Worm (Caenorhabditis elegans) whole organism, L1 larva: ENCODE measurements around the gene srt-39.
A peak's percentile ranks its signal among the peaks of the same experiment; 100 is the strongest.

ENCODE experiments used
- C04F5.9 ChIP-seq: sonication (generic microtip); optimal IDR thresholded peaks from 2 replicates; lab custom pipeline; 2016; ENCODE audit warnings: missing genetic modification characterization, missing compliant biosample characterization
- C34B4.2 ChIP-seq: sonication (generic microtip); optimal IDR thresholded peaks from 2 replicates; lab custom pipeline; 2017; ENCODE audit warnings: mild to moderate bottlenecking, missing genetic modification characterization, missing compliant biosample characterization
- aha-1 ChIP-seq: fragments of 150-350 bp; optimal IDR thresholded peaks from 2 replicates; lab custom pipeline; 2014; ENCODE audit warnings: missing biosample characterization, missing genetic modification characterization
- alr-1 ChIP-seq: fragments of 200-800 bp; sonication (Bioruptor generic); optimal IDR thresholded peaks from 2 replicates; lab custom pipeline; 2018; ENCODE audit warnings: borderline replicate concordance, mild to moderate bottlenecking, missing genetic modification characterization, missing compliant biosample characterization
- blmp-1 ChIP-seq: fragments of 150-350 bp; optimal IDR thresholded peaks from 2 replicates; lab custom pipeline; 2014; ENCODE audit warnings: missing biosample characterization, missing genetic modification characterization
- ceh-63 ChIP-seq: fragments of 200-800 bp; sonication (Bioruptor generic); optimal IDR thresholded peaks from 2 replicates; lab custom pipeline; 2018; ENCODE audit warnings: mild to moderate bottlenecking, missing genetic modification characterization, missing compliant biosample characterization
- ceh-8 ChIP-seq: fragments of 200-800 bp; sonication (Bioruptor generic); optimal IDR thresholded peaks from 2 replicates; lab custom pipeline; 2018; ENCODE audit warnings: mild to moderate bottlenecking, missing genetic modification characterization, moderate library complexity, missing compliant biosample characterization
- ceh-82 ChIP-seq, 3 experiments: fragments of 150-350 bp in 1 of 3; sonication (generic microtip) in 2 of 3; optimal IDR thresholded peaks; 2 replicates each; lab custom pipeline; 2014 to 2017; ENCODE audit warnings: missing biosample characterization in 3 of 3, missing genetic modification characterization in 3 of 3
- efl-1 ChIP-seq, 4 experiments: fragments of 150-350 bp; optimal IDR thresholded peaks in 3 of 4; peaks in 1 of 4; 1 replicate in 1 of 4; 2 replicates in 3 of 4; lab custom pipeline; 2014; ENCODE audit warnings: missing biosample characterization in 2 of 4, missing genetic modification characterization in 2 of 4, missing genetic modification reagents in 2 of 4
- egl-27 ChIP-seq, 2 experiments: fragments of 150-350 bp in 1 of 2; sonication (generic microtip); optimal IDR thresholded peaks; 3 replicates each; lab custom pipeline; 2017 to 2018; ENCODE audit warnings: missing biosample characterization in 2 of 2, missing genetic modification characterization in 2 of 2, missing genetic modification reagents in 2 of 2
- elt-3 ChIP-seq, 6 experiments: fragments of 150-350 bp in 1 of 6; sonication (generic microtip); optimal IDR thresholded peaks; 2 replicates each; lab custom pipeline; 2017 to 2018; ENCODE audit warnings: missing biosample characterization in 6 of 6, missing genetic modification characterization in 6 of 6, inconsistent platforms in 1 of 6
- fos-1 ChIP-seq: fragments of 150-350 bp; optimal IDR thresholded peaks from 2 replicates; lab custom pipeline; 2014; ENCODE audit warnings: missing biosample characterization, missing genetic modification characterization
- grh-1 ChIP-seq: fragments of 200-800 bp; sonication (Bioruptor generic); IDR thresholded peaks from 2 replicates; pipeline ENCODE4 v1.3.6; 2022; ENCODE audit warnings: missing genetic modification reagents, missing genetic modification characterization, missing compliant biosample characterization
- hlh-4 ChIP-seq: sonication (generic microtip); optimal IDR thresholded peaks from 2 replicates; lab custom pipeline; 2016; ENCODE audit warnings: mild to moderate bottlenecking, missing genetic modification characterization, missing compliant biosample characterization
- jun-1 ChIP-seq: fragments of 150-350 bp; optimal IDR thresholded peaks from 2 replicates; lab custom pipeline; 2014; ENCODE audit warnings: missing biosample characterization, missing genetic modification reagents, missing genetic modification characterization
- lin-14 ChIP-seq: fragments of 200-800 bp; sonication (Bioruptor generic); optimal IDR thresholded peaks from 2 replicates; lab custom pipeline; 2018; ENCODE audit warnings: mild to moderate bottlenecking, missing genetic modification characterization, moderate library complexity, missing compliant biosample characterization
- lin-39 ChIP-seq: fragments of 150-350 bp; optimal IDR thresholded peaks from 2 replicates; lab custom pipeline; 2014; ENCODE audit warnings: missing biosample characterization, missing genetic modification reagents, missing genetic modification characterization
- mdl-1 ChIP-seq, 2 experiments: fragments of 150-350 bp; optimal IDR thresholded peaks; 2 replicates each; lab custom pipeline; 2014 to 2017; ENCODE audit warnings: missing biosample characterization in 2 of 2, missing genetic modification characterization in 2 of 2, inconsistent platforms in 1 of 2
- mef-2 ChIP-seq: fragments of 150-350 bp; optimal IDR thresholded peaks from 2 replicates; lab custom pipeline; 2014; ENCODE audit warnings: missing biosample characterization, missing genetic modification characterization
- nhr-11 ChIP-seq: fragments of 150-350 bp; optimal IDR thresholded peaks from 2 replicates; lab custom pipeline; 2014; ENCODE audit warnings: missing biosample characterization, missing genetic modification characterization
- nhr-19 ChIP-seq: fragments of 200-800 bp; sonication (Bioruptor generic); conservative IDR thresholded peaks from 2 replicates; pipeline ENCODE4 v1.3.6; 2022; ENCODE audit warnings: missing genetic modification characterization, missing compliant biosample characterization
- nhr-237 ChIP-seq: fragments of 150-350 bp; optimal IDR thresholded peaks from 2 replicates; lab custom pipeline; 2014; ENCODE audit warnings: missing biosample characterization, missing genetic modification characterization
- nhr-84 ChIP-seq: sonication (generic microtip); optimal IDR thresholded peaks from 2 replicates; lab custom pipeline; 2017; ENCODE audit warnings: missing biosample characterization, missing genetic modification characterization
- rnt-1 ChIP-seq: sonication (generic microtip); optimal IDR thresholded peaks from 2 replicates; lab custom pipeline; 2016; ENCODE audit warnings: mild to moderate bottlenecking, missing genetic modification characterization, moderate library complexity, missing compliant biosample characterization
- skn-1 ChIP-seq: fragments of 150-350 bp; optimal IDR thresholded peaks from 2 replicates; lab custom pipeline; 2014; ENCODE audit warnings: missing biosample characterization, missing genetic modification characterization
- snpc-4 ChIP-seq: fragments of 150-350 bp; optimal IDR thresholded peaks from 2 replicates; lab custom pipeline; 2014; ENCODE audit warnings: missing biosample characterization, missing genetic modification characterization
- sox-4 ChIP-seq: sonication (generic microtip); optimal IDR thresholded peaks from 2 replicates; lab custom pipeline; 2016; ENCODE audit warnings: missing genetic modification characterization, missing compliant biosample characterization
- sptf-1 ChIP-seq: fragments of 150-350 bp; optimal IDR thresholded peaks from 2 replicates; lab custom pipeline; 2014; ENCODE audit warnings: missing biosample characterization, missing genetic modification characterization
- sup-37 ChIP-seq: fragments of 200-800 bp; sonication (Bioruptor generic); optimal IDR thresholded peaks from 2 replicates; lab custom pipeline; 2018; ENCODE audit warnings: mild to moderate bottlenecking, missing genetic modification characterization, missing compliant biosample characterization
- swsn-7 ChIP-seq: sonication (generic microtip); optimal IDR thresholded peaks from 2 replicates; lab custom pipeline; 2016; ENCODE audit warnings: missing genetic modification characterization, missing compliant biosample characterization
- unc-30 ChIP-seq: sonication (generic microtip); optimal IDR thresholded peaks from 2 replicates; lab custom pipeline; 2017; ENCODE audit warnings: missing biosample characterization, missing genetic modification characterization
- unc-86 ChIP-seq: sonication (generic microtip); optimal IDR thresholded peaks from 2 replicates; lab custom pipeline; 2016; ENCODE audit warnings: missing genetic modification characterization, missing compliant biosample characterization
- vab-15 ChIP-seq: sonication (generic microtip); optimal IDR thresholded peaks from 2 replicates; lab custom pipeline; 2017; ENCODE audit warnings: missing genotype, mild to moderate bottlenecking, missing genetic modification characterization, missing compliant biosample characterization
- xbp-1 ChIP-seq: sonication (generic microtip); optimal IDR thresholded peaks from 2 replicates; lab custom pipeline; 2016; ENCODE audit warnings: missing genetic modification characterization, missing compliant biosample characterization
- zag-1 ChIP-seq: fragments of 150-350 bp; optimal IDR thresholded peaks from 2 replicates; lab custom pipeline; 2014; ENCODE audit warnings: missing biosample characterization, missing genetic modification characterization
- zip-4 ChIP-seq: fragments of 200-800 bp; sonication (Bioruptor generic); optimal IDR thresholded peaks from 2 replicates; lab custom pipeline; 2018; ENCODE audit warnings: mild to moderate bottlenecking, missing genetic modification characterization, moderate library complexity, missing compliant biosample characterization
- ztf-11 ChIP-seq, 2 experiments: sonication (generic microtip); optimal IDR thresholded peaks; 2 replicates each; lab custom pipeline; 2016 to 2017; ENCODE audit warnings: missing genetic modification characterization in 2 of 2, missing biosample characterization in 1 of 2, missing compliant biosample characterization in 1 of 2

srt-39 gene

ce11 chrV:12497725-12498263, 13.1 kb downstream of the srt-39 start, which contains the start of the genes W04D2.4 and rbm-25 (continued):
- TF ChIP-seq unc-30 (tag; lab: Kevin White, UChicago) (no peak), skn-1 (tag; lab: Kevin White, UChicago) (peak; percentile 80), grh-1 (peak; percentile 67), unc-86 (tag; lab: Kevin White, UChicago) (peak; percentile 85), efl-1 (optimal IDR thresholded peaks at IDR 0.05; lab: Kevin White, UChicago) (peak; percentile 74 to 83), efl-1 (GFP tag; optimal IDR thresholded peaks at IDR 0.05 in 1 of 2; lab: Kevin White, UChicago) (peak; percentile 78 to 98), rnt-1 (tag; lab: Kevin White, UChicago) (peak; percentile 87), elt-3 (tag; optimal IDR thresholded peaks at IDR 0.05; lab: Kevin White, UChicago) (peak in 2 of 6 experiments; percentile 56 to 73), xbp-1 (tag; lab: Kevin White, UChicago) (peak; percentile 85), fos-1 (tag; lab: Kevin White, UChicago) (peak; percentile 57), egl-27 (tag; optimal IDR thresholded peaks at IDR 0.05; lab: Kevin White, UChicago) (no peak), nhr-11 (tag; lab: Kevin White, UChicago) (peak; percentile 50)

- TF ChIP-seq sup-37 (GFP tag; lab: Kevin White, UChicago) (no peak), nhr-19 (GFP tag; lab: Robert Waterston, UW) (no peak)
Observed at ce11 chrV:12503494-12503893, 18.8 kb downstream of the srt-39 start, which contains the start of gene T28H10.1. Gene T28H10.1, plus strand, starts transcription at chrV:12503794.

DNA sequence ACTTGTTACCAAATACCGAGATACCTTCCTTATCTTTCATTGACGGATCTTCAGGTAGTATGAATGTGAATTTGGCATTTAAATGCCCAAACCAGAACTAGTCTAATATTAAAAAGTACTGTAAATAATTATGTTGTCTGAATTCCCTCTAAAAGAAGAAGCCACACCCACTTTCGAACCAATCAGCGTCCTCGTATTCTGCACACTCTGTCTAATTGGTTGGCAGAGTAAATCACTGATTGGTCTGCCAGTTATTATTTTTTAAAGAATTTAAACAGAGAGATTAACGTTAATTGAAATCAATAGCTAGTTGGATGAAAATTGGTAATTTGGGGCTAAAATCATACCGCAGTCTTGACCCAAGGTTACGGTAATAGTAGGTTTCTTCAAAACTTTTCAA, 21.0 kb downstream of the srt-39 start:
- TF ChIP-seq C34B4.2 (tag; lab: Kevin White, UChicago) = no peak
- TF ChIP-seq nhr-237 (tag; lab: Kevin White, UChicago) = no peak
- no peak for TF ChIP-seq zag-1
- no peak for TF ChIP-seq ztf-11 (tag; optimal IDR thresholded peaks at IDR 0.05; lab: Kevin White, UChicago)
- no peak for TF ChIP-seq ceh-63 (GFP tag; lab: Kevin White, UChicago)
- no peak for TF ChIP-seq lin-39
- TF ChIP-seq ceh-8 = no peak
- no peak for TF ChIP-seq mef-2 (tag; lab: Kevin White, UChicago)
- no peak for TF ChIP-seq sptf-1
- no peak for TF ChIP-seq nhr-84 (tag; lab: Kevin White, UChicago)
- no peak for TF ChIP-seq hlh-4
- no peak for TF ChIP-seq mdl-1 (tag; optimal IDR thresholded peaks at IDR 0.05; lab: Kevin White, UChicago)
- no peak for TF ChIP-seq lin-14 (GFP tag; lab: Kevin White, UChicago)
- TF ChIP-seq blmp-1 = no peak
- TF ChIP-seq vab-15 = no peak
- TF ChIP-seq swsn-7 (tag; lab: Kevin White, UChicago) = no peak
- TF ChIP-seq snpc-4 (tag; lab: Kevin White, UChicago) = no peak
- TF ChIP-seq sox-4 = no peak

DNA sequence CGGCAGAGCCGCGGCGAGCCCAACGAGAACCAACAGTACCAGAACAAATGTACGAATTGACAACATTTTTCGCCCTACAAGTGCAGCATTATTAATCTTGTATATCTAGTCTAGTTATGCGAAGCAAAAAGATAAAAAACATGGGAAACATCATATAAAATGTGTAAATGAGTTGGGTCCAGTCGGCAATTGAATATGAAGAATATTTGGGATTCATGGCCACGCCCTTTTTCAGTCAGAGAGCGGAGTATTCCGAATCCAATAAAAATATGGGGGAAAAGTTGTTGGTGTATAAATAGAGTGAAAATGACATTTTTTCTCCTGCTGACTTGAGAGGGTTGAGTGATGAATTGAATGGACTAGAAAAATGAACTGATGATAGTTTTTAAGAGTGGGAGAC, 21.5 kb downstream of the srt-39 start, which contains the start of gene nlp-46:
Gene nlp-46 (minus strand): TSS at position 101 of the 400 bp plus-strand sequence.
- TF ChIP-seq ceh-63 (GFP tag; lab: Kevin White, UChicago) (no peak), C04F5.9 (tag; lab: Kevin White, UChicago) (no peak), mef-2 (tag; lab: Kevin White, UChicago) (no peak), zip-4 (GFP tag; lab: Kevin White, UChicago) (no peak), jun-1 (tag; lab: Kevin White, UChicago) (no peak), alr-1 (tag; lab: Kevin White, UChicago) (no peak), elt-3 (tag; optimal IDR thresholded peaks at IDR 0.05; lab: Kevin White, UChicago) (no peak), skn-1 (tag; lab: Kevin White, UChicago) (no peak), ceh-8 (no peak), aha-1 (tag; lab: Kevin White, UChicago) (no peak), sox-4 (no peak), ceh-82 (tag; optimal IDR thresholded peaks at IDR 0.05; lab: Kevin White, UChicago) (no peak)
